Worm (Caenorhabditis elegans): Measurements from ENCODE around the gene srsx-1.
A peak's percentile ranks its signal among the peaks of the same experiment; 100 is the strongest.

The srsx-1 gene

ce11 chrV:17177967-17178366 is at the start of gene srsx-1:
TSS of gene srsx-1 (minus strand) at chrV:17178067.
- TF ChIP-seq efl-1 (optimal IDR thresholded peaks at IDR 0.05) (no peak), efl-1 (GFP tag; optimal IDR thresholded peaks at IDR 0.05 in 1 of 2) (no peak), efl-3 (GFP tag; optimal IDR thresholded peaks at IDR 0.05) (no peak), tbx-2 (tag; optimal IDR thresholded peaks at IDR 0.05) (no peak), unc-86 (tag; optimal IDR thresholded peaks at IDR 0.05) (no peak), elt-3 (tag; optimal IDR thresholded peaks at IDR 0.05) (no peak), C04F5.9 (tag; optimal IDR thresholded peaks at IDR 0.05) (no peak), nhr-12 (tag; optimal IDR thresholded peaks at IDR 0.05) (no peak), ztf-11 (tag; optimal IDR thresholded peaks at IDR 0.05) (no peak), sup-37 (GFP tag; optimal IDR thresholded peaks at IDR 0.05) (no peak), ceh-90 (tag; optimal IDR thresholded peaks at IDR 0.05) (no peak), mep-1 (tag; optimal IDR thresholded peaks at IDR 0.05) (no peak), ceh-82 (tag; optimal IDR thresholded peaks at IDR 0.05) (no peak), isw-1 (GFP tag; IDR thresholded peaks at IDR 0.05) (no peak), fkh-4 (tag; optimal IDR thresholded peaks at IDR 0.05; ENCODE audit: borderline replicate concordance) (no peak), hpl-2 (GFP tag; optimal IDR thresholded peaks at IDR 0.05) (no peak)

ce11 chrV:17226119-17226518 is 48.3 kb upstream of the srsx-1 start, which contains the start of gene srh-112:
TSS of gene srh-112 (minus strand) at chrV:17226219.
- TF ChIP-seq lin-15B (tag; optimal IDR thresholded peaks at IDR 0.05) (no peak), lin-13 (GFP tag; optimal IDR thresholded peaks at IDR 0.05) (no peak), isw-1 (GFP tag; IDR thresholded peaks at IDR 0.05) (no peak), snpc-4 (tag; optimal IDR thresholded peaks at IDR 0.05) (no peak), aly-2 (tag; optimal IDR thresholded peaks at IDR 0.05) (no peak), lin-35 (GFP tag; optimal IDR thresholded peaks at IDR 0.05) (no peak), lin-39 (tag; optimal IDR thresholded peaks at IDR 0.05) (no peak), unc-30 (tag; optimal IDR thresholded peaks at IDR 0.05) (no peak), nhr-71 (tag; optimal IDR thresholded peaks at IDR 0.05) (no peak), hlh-17 (GFP tag; optimal IDR thresholded peaks at IDR 0.05; ENCODE audit: borderline replicate concordance) (no peak)

- TF ChIP-seq nhr-71 (tag; optimal IDR thresholded peaks at IDR 0.05) = no peak
- no peak for TF ChIP-seq alr-1 (tag; optimal IDR thresholded peaks at IDR 0.05; ENCODE audit: borderline replicate concordance)
- TF ChIP-seq efl-3 (GFP tag; optimal IDR thresholded peaks at IDR 0.05) = no peak
- no peak for TF ChIP-seq efl-1 (optimal IDR thresholded peaks at IDR 0.05)
- peak in 1 of 2 experiments; percentile 68 for TF ChIP-seq efl-1 (GFP tag; optimal IDR thresholded peaks at IDR 0.05 in 1 of 2)
These were observed 47.5 kb upstream of the srsx-1 start, which contains the start of gene scl-25 for ce11 chrV:17225389-17225788. TSS of gene scl-25 (plus strand) at chrV:17225689.

ce11 chrV:17223305-17223704 is 45.4 kb upstream of the srsx-1 start, which contains the start of gene srh-252:
TSS of gene srh-252 (minus strand) at chrV:17223405.
- TF ChIP-seq nhr-28 (tag; optimal IDR thresholded peaks at IDR 0.05) (no peak), lin-14 (GFP tag; optimal IDR thresholded peaks at IDR 0.05) (no peak), nhr-84 (tag; optimal IDR thresholded peaks at IDR 0.05) (no peak), alr-1 (tag; optimal IDR thresholded peaks at IDR 0.05; ENCODE audit: borderline replicate concordance) (no peak), fkh-4 (tag; optimal IDR thresholded peaks at IDR 0.05; ENCODE audit: borderline replicate concordance) (no peak), unc-30 (tag; optimal IDR thresholded peaks at IDR 0.05) (no peak), nhr-71 (tag; optimal IDR thresholded peaks at IDR 0.05) (no peak), ceh-88 (GFP tag; IDR thresholded peaks at IDR 0.05) (no peak), elt-2 (tag; optimal IDR thresholded peaks at IDR 0.05) (no peak), C34B4.2 (tag; optimal IDR thresholded peaks at IDR 0.05) (no peak), pag-3 (tag; optimal IDR thresholded peaks at IDR 0.05; ENCODE audit: borderline replicate concordance, insufficient read depth) (no peak), lin-35 (GFP tag; optimal IDR thresholded peaks at IDR 0.05) (no peak), isw-1 (GFP tag; IDR thresholded peaks at IDR 0.05) (no peak), pqm-1 (tag; optimal IDR thresholded peaks at IDR 0.05) (no peak), lir-3 (tag; optimal IDR thresholded peaks at IDR 0.05; ENCODE audit: poor library complexity) (no peak), sup-37 (GFP tag; optimal IDR thresholded peaks at IDR 0.05) (no peak), ceh-8 (GFP tag; optimal IDR thresholded peaks at IDR 0.05) (no peak)

Measured in whole organism, L1 larva.